Worm (Caenorhabditis elegans) whole organism, late embryonic: ENCODE data around the gene mrpl-18.

Source experiments
- elt-2 ChIP-seq: sonication (generic microtip); optimal IDR thresholded peaks from 2 replicates; lab custom pipeline; 2016; ENCODE audit warnings: missing genetic modification reagents, missing genetic modification characterization, missing compliant biosample characterization
- ets-4 ChIP-seq: sonication (generic microtip); optimal IDR thresholded peaks from 2 replicates; lab custom pipeline; 2016; ENCODE audit warnings: missing genetic modification characterization, missing compliant biosample characterization
- fkh-10 ChIP-seq: fragments of 150-350 bp; optimal IDR thresholded peaks from 2 replicates; lab custom pipeline; 2014; ENCODE audit warnings: missing biosample characterization, missing genetic modification reagents, missing genetic modification characterization
- pha-4 ChIP-seq: fragments of 150-350 bp; optimal IDR thresholded peaks from 2 replicates; lab custom pipeline; 2018; ENCODE audit warnings: missing biosample characterization, missing genetic modification reagents, missing genetic modification characterization

DNA sequence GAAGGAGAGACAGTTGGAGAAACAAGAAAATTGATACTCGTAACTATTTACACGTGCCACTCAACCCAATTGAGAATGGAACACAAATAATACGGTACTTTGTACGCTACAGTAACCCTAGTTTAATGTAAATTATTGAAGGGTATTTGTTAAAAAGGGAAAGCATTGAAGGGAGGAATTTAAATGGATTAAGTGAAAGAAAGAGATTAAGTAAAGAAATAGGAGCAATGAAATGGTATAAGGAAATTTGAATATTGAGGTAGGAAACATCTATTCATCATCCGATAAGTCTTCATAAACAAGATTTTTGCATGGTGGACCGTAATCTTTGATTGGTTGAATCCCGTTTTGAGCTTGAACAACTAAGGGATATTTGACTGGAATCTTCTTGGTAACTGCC is 33.5 kb upstream of the mrpl-18 start:
- TF ChIP-seq pha-4 (tag; lab: Kevin White, UChicago) (no peak), fkh-10 (GFP tag; lab: Kevin White, UChicago) (no peak), ets-4 (tag; lab: Kevin White, UChicago) (no peak), elt-2 (no peak)
